Worm (Caenorhabditis elegans) whole organism, L4/young adult: ENCODE measurements around the gene dig-1.

Experiments
- W03F9.2 ChIP-seq: fragments of 150-350 bp; optimal IDR thresholded peaks from 2 replicates; lab custom pipeline; 2014; ENCODE audit warnings: missing biosample characterization, missing genetic modification characterization
- dao-5 ChIP-seq: sonication (generic microtip); optimal IDR thresholded peaks from 2 replicates; lab custom pipeline; 2016; ENCODE audit warnings: missing genotype, missing genetic modification characterization, moderate library complexity, missing compliant biosample characterization
- him-1 ChIP-seq: sonication (generic microtip); optimal IDR thresholded peaks from 2 replicates; lab custom pipeline; 2016; ENCODE audit warnings: missing genotype, missing genetic modification reagents, missing genetic modification characterization, missing compliant biosample characterization

DNA sequence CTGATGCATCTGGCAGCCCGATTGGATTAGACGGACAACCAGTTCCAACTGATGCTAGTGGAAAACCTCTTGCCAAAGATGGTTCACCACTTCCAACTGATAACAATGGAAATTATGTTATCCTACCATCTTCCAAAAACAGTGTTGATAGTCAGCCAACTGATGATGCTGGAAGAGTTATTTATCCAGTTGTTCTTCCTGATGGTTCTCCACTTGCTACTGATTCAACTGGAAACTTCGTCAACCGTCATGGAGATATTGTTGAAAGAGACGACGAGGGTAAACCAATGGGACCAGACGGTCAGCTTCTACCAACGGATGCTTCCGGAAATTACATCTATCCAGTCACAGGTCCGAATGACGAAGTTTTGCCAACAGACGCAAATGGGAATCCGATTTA, 10.7 kb downstream of the dig-1 start:
- TF ChIP-seq him-1 (tag; lab: Kevin White, UChicago) (no peak), W03F9.2 (no peak), dao-5 (tag; lab: Kevin White, UChicago) (no peak)
